Worm (Caenorhabditis elegans) whole organism, L3 larva: Measurements from ENCODE around the gene cest-17.

ENCODE experiments used
- R02D3.7 ChIP-seq: fragments of 150-350 bp; optimal IDR thresholded peaks from 2 replicates; lab custom pipeline; 2014; ENCODE audit warnings: missing biosample characterization, missing genetic modification characterization
- ZK546.5 ChIP-seq: sonication (generic microtip); optimal IDR thresholded peaks from 2 replicates; lab custom pipeline; 2017; ENCODE audit warnings: missing biosample characterization, missing genetic modification characterization
- aly-2 ChIP-seq: fragments of 150-350 bp; optimal IDR thresholded peaks from 2 replicates; lab custom pipeline; 2014; ENCODE audit warnings: missing biosample characterization, missing genetic modification characterization
- ama-1 ChIP-seq: fragments of 150-350 bp; optimal IDR thresholded peaks from 2 replicates; lab custom pipeline; 2018
- ceh-82 ChIP-seq: fragments of 150-350 bp; optimal IDR thresholded peaks from 2 replicates; lab custom pipeline; 2014; ENCODE audit warnings: missing biosample characterization, missing genetic modification characterization
- daf-12 ChIP-seq: fragments of 150-350 bp; optimal IDR thresholded peaks from 2 replicates; lab custom pipeline; 2014; ENCODE audit warnings: missing biosample characterization, missing genetic modification reagents, missing genetic modification characterization
- egl-27 ChIP-seq: sonication (generic microtip); optimal IDR thresholded peaks from 4 replicates; lab custom pipeline; 2017; ENCODE audit warnings: missing biosample characterization, missing genetic modification reagents, missing genetic modification characterization
- egl-5 ChIP-seq: fragments of 150-350 bp; optimal IDR thresholded peaks from 2 replicates; lab custom pipeline; 2017; ENCODE audit warnings: missing biosample characterization, missing genetic modification reagents, missing genetic modification characterization, inconsistent platforms
- elt-2 ChIP-seq: sonication (generic microtip); optimal IDR thresholded peaks from 2 replicates; lab custom pipeline; 2016; ENCODE audit warnings: missing genetic modification reagents, mild to moderate bottlenecking, missing genetic modification characterization, missing compliant biosample characterization
- eor-1 ChIP-seq, 2 experiments: fragments of 150-350 bp; optimal IDR thresholded peaks; 2 replicates each; lab custom pipeline; 2014 to 2018; ENCODE audit warnings: missing biosample characterization in 2 of 2, missing genetic modification characterization in 2 of 2
- fkh-10 ChIP-seq: sonication (generic microtip); optimal IDR thresholded peaks from 2 replicates; lab custom pipeline; 2017; ENCODE audit warnings: missing biosample characterization, missing genetic modification reagents, missing genetic modification characterization
- jun-1 ChIP-seq: fragments of 150-350 bp; optimal IDR thresholded peaks from 2 replicates; lab custom pipeline; 2014; ENCODE audit warnings: missing biosample characterization, missing genetic modification reagents, missing genetic modification characterization
- lin-15B ChIP-seq: fragments of 150-350 bp; optimal IDR thresholded peaks from 2 replicates; lab custom pipeline; 2014; ENCODE audit warnings: missing biosample characterization, missing genetic modification characterization
- lsy-12 ChIP-seq: sonication (generic microtip); optimal IDR thresholded peaks from 2 replicates; lab custom pipeline; 2016; ENCODE audit warnings: mild to moderate bottlenecking, missing genetic modification characterization, missing compliant biosample characterization
- mdl-1 ChIP-seq: fragments of 150-350 bp; optimal IDR thresholded peaks from 2 replicates; lab custom pipeline; 2014; ENCODE audit warnings: missing biosample characterization, missing genetic modification characterization
- mml-1 ChIP-seq: fragments of 150-350 bp; sonication (generic microtip); optimal IDR thresholded peaks from 3 replicates; lab custom pipeline; 2014; ENCODE audit warnings: missing biosample characterization, missing genetic modification characterization
- nfya-1 ChIP-seq: sonication (generic microtip); optimal IDR thresholded peaks from 2 replicates; lab custom pipeline; 2017; ENCODE audit warnings: missing genetic modification characterization, mild to moderate bottlenecking, missing compliant biosample characterization, antibody characterized with exemption, moderate library complexity; ENCODE audit not compliant: insufficient read depth
- nhr-11 ChIP-seq: fragments of 150-350 bp; optimal IDR thresholded peaks from 2 replicates; lab custom pipeline; 2014; ENCODE audit warnings: missing biosample characterization, missing genetic modification characterization
- nhr-23 ChIP-seq: fragments of 150-350 bp; optimal IDR thresholded peaks from 2 replicates; lab custom pipeline; 2014; ENCODE audit warnings: missing biosample characterization, missing genetic modification reagents, missing genetic modification characterization
- nhr-25 ChIP-seq: sonication (generic microtip); optimal IDR thresholded peaks from 2 replicates; lab custom pipeline; 2017; ENCODE audit warnings: missing biosample characterization, missing genetic modification characterization
- nhr-28 ChIP-seq: fragments of 150-350 bp; optimal IDR thresholded peaks from 2 replicates; lab custom pipeline; 2014; ENCODE audit warnings: missing biosample characterization, missing genetic modification characterization
- nhr-43 ChIP-seq: sonication (generic microtip); optimal IDR thresholded peaks from 2 replicates; lab custom pipeline; 2016; ENCODE audit warnings: mild to moderate bottlenecking, missing genetic modification characterization, missing compliant biosample characterization; ENCODE audit not compliant: poor library complexity, severe bottlenecking
- nhr-67 ChIP-seq: fragments of 150-350 bp; optimal IDR thresholded peaks from 2 replicates; lab custom pipeline; 2014; ENCODE audit warnings: missing biosample characterization, missing genetic modification characterization
- nhr-76 ChIP-seq: fragments of 150-350 bp; sonication (generic microtip); optimal IDR thresholded peaks from 5 replicates; lab custom pipeline; 2014; ENCODE audit warnings: missing biosample characterization, missing genetic modification characterization
- nhr-77 ChIP-seq: fragments of 150-350 bp; optimal IDR thresholded peaks from 2 replicates; lab custom pipeline; 2014; ENCODE audit warnings: missing biosample characterization, missing genetic modification characterization
- pha-4 ChIP-seq: fragments of 150-350 bp; optimal IDR thresholded peaks from 2 replicates; lab custom pipeline; 2014; ENCODE audit warnings: missing biosample characterization, missing genetic modification reagents, missing genetic modification characterization
- sea-2 ChIP-seq: fragments of 150-350 bp; sonication (generic microtip); optimal IDR thresholded peaks from 4 replicates; lab custom pipeline; 2014; ENCODE audit warnings: missing biosample characterization, missing genetic modification reagents, missing genetic modification characterization
- tbx-2 ChIP-seq: sonication (generic microtip); optimal IDR thresholded peaks from 2 replicates; lab custom pipeline; 2016; ENCODE audit warnings: mild to moderate bottlenecking, missing genetic modification characterization, missing compliant biosample characterization
- unc-39 ChIP-seq: sonication (generic microtip); optimal IDR thresholded peaks from 4 replicates; lab custom pipeline; 2017; ENCODE audit warnings: missing biosample characterization, missing genetic modification characterization
- unc-62 ChIP-seq: fragments of 150-350 bp; sonication (generic microtip); optimal IDR thresholded peaks from 4 replicates; lab custom pipeline; 2014; ENCODE audit warnings: missing biosample characterization, missing genetic modification reagents, missing genetic modification characterization
- ztf-4 ChIP-seq: fragments of 150-350 bp; optimal IDR thresholded peaks from 2 replicates; lab custom pipeline; 2014; ENCODE audit warnings: missing biosample characterization, missing genetic modification characterization

The cest-17 gene

ce11 chrV:8247311-8248105 is 44.4 kb downstream of the cest-17 start (continued):
- peak; percentile 14 for TF ChIP-seq tbx-2 (tag; lab: Kevin White, UChicago)
- peak; percentile 78 for TF ChIP-seq nhr-77 (tag; lab: Kevin White, UChicago)
- no peak for TF ChIP-seq nhr-11 (tag; lab: Kevin White, UChicago)
- peak; percentile 25 for TF ChIP-seq jun-1 (tag; lab: Kevin White, UChicago)
- TF ChIP-seq, all 47 proteins: peak for 22

- TF ChIP-seq ZK546.5 (tag; lab: Kevin White, UChicago) (no peak), nfya-1 (tag; lab: Kevin White, UChicago) (no peak), nhr-11 (tag; lab: Kevin White, UChicago) (no peak), nhr-25 (no peak), unc-62 (no peak), ama-1 (lab: Kevin White, UChicago) (no peak), fkh-10 (GFP tag; lab: Kevin White, UChicago) (no peak), ceh-82 (no peak), lsy-12 (tag; lab: Kevin White, UChicago) (no peak), unc-39 (tag; lab: Kevin White, UChicago) (no peak), ztf-4 (tag; lab: Kevin White, UChicago) (no peak)
These were observed 47.1 kb downstream of the cest-17 start, which contains the start of gene C16D9.6 for ce11 chrV:8250208-8250607. Gene C16D9.6 (minus strand): TSS chrV:8250308.

- TF ChIP-seq R02D3.7 (tag; lab: Kevin White, UChicago) (no peak), nfya-1 (tag; lab: Kevin White, UChicago) (no peak), nhr-11 (tag; lab: Kevin White, UChicago) (no peak), lsy-12 (tag; lab: Kevin White, UChicago) (no peak), aly-2 (tag; lab: Kevin White, UChicago) (no peak), fkh-10 (GFP tag; lab: Kevin White, UChicago) (no peak)
These were observed 47.9 kb downstream of the cest-17 start for ce11 chrV:8251075-8251474.

ce11 chrV:8252532-8252931 is 49.4 kb downstream of the cest-17 start:
- TF ChIP-seq nhr-11 (tag; lab: Kevin White, UChicago) = no peak
- peak; percentile 47 for TF ChIP-seq egl-5

- TF ChIP-seq pha-4 (tag; lab: Kevin White, UChicago) = no peak
- no peak for TF ChIP-seq ZK546.5 (tag; lab: Kevin White, UChicago)
- no peak for TF ChIP-seq elt-2 (tag; lab: Kevin White, UChicago)
- TF ChIP-seq fkh-10 (GFP tag; lab: Kevin White, UChicago) = no peak
- no peak for TF ChIP-seq nhr-43 (tag; lab: Kevin White, UChicago)
- no peak for TF ChIP-seq tbx-2 (tag; lab: Kevin White, UChicago)
- TF ChIP-seq egl-27 (tag; lab: Kevin White, UChicago) = no peak
- TF ChIP-seq nhr-28 (tag; lab: Kevin White, UChicago) = no peak
- TF ChIP-seq ama-1 (lab: Kevin White, UChicago) = no peak
- TF ChIP-seq aly-2 (tag; lab: Kevin White, UChicago) = no peak
- TF ChIP-seq mml-1 (tag; lab: Kevin White, UChicago) = no peak
These were observed 50.8 kb downstream of the cest-17 start for ce11 chrV:8253946-8254345.

ce11 chrV:8254973-8255372 is 51.8 kb downstream of the cest-17 start:
- TF ChIP-seq nhr-76 (tag; lab: Kevin White, UChicago) (no peak), sea-2 (GFP tag; lab: Kevin White, UChicago) (no peak), fkh-10 (GFP tag; lab: Kevin White, UChicago) (no peak), daf-12 (tag; lab: Kevin White, UChicago) (no peak), nhr-67 (tag; lab: Kevin White, UChicago) (no peak), nhr-25 (no peak), lin-15B (tag; lab: Kevin White, UChicago) (no peak), nhr-23 (no peak), nhr-77 (tag; lab: Kevin White, UChicago) (no peak), eor-1 (tag; optimal IDR thresholded peaks at IDR 0.05; lab: Kevin White, UChicago) (no peak), nhr-43 (tag; lab: Kevin White, UChicago) (no peak), ZK546.5 (tag; lab: Kevin White, UChicago) (no peak), mdl-1 (tag; lab: Kevin White, UChicago) (no peak), aly-2 (tag; lab: Kevin White, UChicago) (no peak), nhr-28 (tag; lab: Kevin White, UChicago) (no peak)
- TF ChIP-seq, all 47 proteins: peak for 0
